Worm (Caenorhabditis elegans): ENCODE data around the gene nlp-60.

The nlp-60 gene

ce11 chrIV:8705504-8705903, 26.4 kb upstream of the nlp-60 start, which contains the start of gene H23L24.4:
H23L24.4 (minus strand) TSS chrIV:8705604.
- no peak for TF ChIP-seq ztf-25 (GFP tag; IDR thresholded peaks at IDR 0.05)
- TF ChIP-seq nfyb-1 (GFP tag; IDR thresholded peaks at IDR 0.05) = no peak
- TF ChIP-seq B0336.3 (GFP tag; IDR thresholded peaks at IDR 0.05) = no peak
- no peak for TF ChIP-seq ceh-40 (GFP tag; IDR thresholded peaks at IDR 0.05)
- no peak for TF ChIP-seq gei-17 (GFP tag; optimal IDR thresholded peaks at IDR 0.05)
- TF ChIP-seq mxl-1 (tag; optimal IDR thresholded peaks at IDR 0.05) = no peak
- no peak for TF ChIP-seq nfya-2 (GFP tag; IDR thresholded peaks at IDR 0.05)
- no peak for TF ChIP-seq ceh-79 (tag; optimal IDR thresholded peaks at IDR 0.05)
- TF ChIP-seq zfh-2 (GFP tag; conservative IDR thresholded peaks at IDR 0.05) = no peak
- TF ChIP-seq fkh-3 (tag; optimal IDR thresholded peaks at IDR 0.05) = no peak

DNA sequence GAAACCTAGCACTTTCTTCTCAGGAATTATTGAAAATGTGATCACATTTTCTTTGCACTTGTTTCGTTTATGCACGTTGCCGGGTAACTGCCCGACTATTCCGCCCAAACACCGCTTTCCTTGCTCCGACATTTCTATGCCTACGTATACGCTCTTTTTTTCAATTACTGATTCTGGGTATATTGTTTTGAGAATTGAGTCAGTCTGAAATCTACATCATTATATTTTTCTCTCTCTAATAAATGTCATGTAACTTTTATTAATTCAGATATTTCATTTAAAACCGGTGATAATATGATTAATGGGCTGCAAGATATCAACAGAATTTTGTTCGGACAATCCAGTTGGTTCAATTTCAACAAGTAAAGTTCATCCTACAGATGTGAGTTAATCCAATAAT, 18.3 kb upstream of the nlp-60 start, which contains the start of gene ttll-11:
ttll-11 (plus strand) TSS at position 301 of the 400 bp plus-strand sequence.
- TF ChIP-seq snpc-4 (GFP tag; optimal IDR thresholded peaks at IDR 0.05) = no peak
- no peak for TF ChIP-seq snpc-4 (tag; optimal IDR thresholded peaks at IDR 0.05)
- TF ChIP-seq pbrm-1 (GFP tag; IDR thresholded peaks at IDR 0.05) = no peak
- TF ChIP-seq egl-44 (GFP tag; IDR thresholded peaks at IDR 0.05) = no peak
- no peak for TF ChIP-seq lsl-1 (GFP tag; optimal IDR thresholded peaks at IDR 0.05)
- no peak for TF ChIP-seq Y53F4B.3 (GFP tag; IDR thresholded peaks at IDR 0.05)
- TF ChIP-seq hrde-1 (tag; optimal IDR thresholded peaks at IDR 0.05; ENCODE audit: borderline replicate concordance) = no peak
- TF ChIP-seq C17E4.6 (GFP tag; IDR thresholded peaks at IDR 0.05) = no peak

- TF ChIP-seq ztf-18 (tag; optimal IDR thresholded peaks at IDR 0.05) = peak; percentile 5
- TF ChIP-seq tbx-9 (tag; optimal IDR thresholded peaks at IDR 0.05; ENCODE audit: borderline replicate concordance) = no peak
Observed at ce11 chrIV:8691486-8691885, 12.4 kb upstream of the nlp-60 start, which contains the start of the genes hst-1 and ints-6. hst-1 (minus strand) TSS chrIV:8691513. ints-6 (plus strand) TSS chrIV:8691745.

ce11 chrIV:8687605-8688191, 8.6 kb upstream of the nlp-60 start, which contains the start of gene snrp-3:
snrp-3 (minus strand) TSS chrIV:8687810.
- no peak for TF ChIP-seq ceh-100 (GFP tag; IDR thresholded peaks at IDR 0.05)
- TF ChIP-seq F37B4.10 (GFP tag; IDR thresholded peaks at IDR 0.05) = no peak
- no peak for TF ChIP-seq let-526 (GFP tag; IDR thresholded peaks at IDR 0.05)
- TF ChIP-seq ceh-27 (GFP tag; optimal IDR thresholded peaks at IDR 0.05) = no peak
- peak; percentile 96 for TF ChIP-seq ztf-18 (tag; optimal IDR thresholded peaks at IDR 0.05)
- no peak for TF ChIP-seq ztf-6 (GFP tag; IDR thresholded peaks at IDR 0.05)
- TF ChIP-seq zim-3 (tag; optimal IDR thresholded peaks at IDR 0.05) = no peak
- TF ChIP-seq egl-44 (GFP tag; IDR thresholded peaks at IDR 0.05) = no peak
- TF ChIP-seq F57C9.4 (tag; optimal IDR thresholded peaks at IDR 0.05) = no peak
- TF ChIP-seq ets-4 (GFP tag; optimal IDR thresholded peaks at IDR 0.05) = no peak
- no peak for TF ChIP-seq hlh-26 (GFP tag; conservative IDR thresholded peaks at IDR 0.05)
- TF ChIP-seq lin-35 (GFP tag; optimal IDR thresholded peaks at IDR 0.05) = peak; percentile 49 to 94 (median 60)
- TF ChIP-seq rpc-1 (optimal IDR thresholded peaks at IDR 0.05) = no peak
- TF ChIP-seq rpc-1 (tag; optimal IDR thresholded peaks at IDR 0.05) = no peak
- no peak for TF ChIP-seq B0035.1 (tag; optimal IDR thresholded peaks at IDR 0.05)
- TF ChIP-seq Y79H2A.3 (GFP tag; conservative IDR thresholded peaks at IDR 0.05) = 0 out of 2 replicates have a peak, but pooled peaks have one; percentile 44
- TF ChIP-seq ztf-28 (GFP tag; IDR thresholded peaks at IDR 0.05) = no peak
- TF ChIP-seq B0019.2 (GFP tag; conservative IDR thresholded peaks at IDR 0.05) = no peak
- TF ChIP-seq egrh-3 (GFP tag; IDR thresholded peaks at IDR 0.05) = no peak
- TF ChIP-seq chd-7 (tag; optimal IDR thresholded peaks at IDR 0.05) = peak; percentile 11
- TF ChIP-seq nhr-120 (GFP tag; IDR thresholded peaks at IDR 0.05) = no peak
- TF ChIP-seq tbp1 (GFP tag; optimal IDR thresholded peaks at IDR 0.05) = peak; percentile 21
- peak; percentile 59; the same call in 1 of the 2 replicates for TF ChIP-seq attf-3 (GFP tag; conservative IDR thresholded peaks at IDR 0.05)
- no peak for TF ChIP-seq sptf-2 (GFP tag; optimal IDR thresholded peaks at IDR 0.05)
- TF ChIP-seq lsy-27 (tag; optimal IDR thresholded peaks at IDR 0.05; ENCODE audit: borderline replicate concordance, insufficient read depth) = no peak
- TF ChIP-seq F22D6.2 (tag; optimal IDR thresholded peaks at IDR 0.05) = no peak
